Worm (Caenorhabditis elegans) whole organism, late embryonic: ENCODE results near the gene dct-12.

Experiments
- C08G9.2 ChIP-seq: sonication (generic microtip); optimal IDR thresholded peaks from 2 replicates; lab custom pipeline; 2016; ENCODE audit warnings: mild to moderate bottlenecking, missing genetic modification characterization, moderate library complexity, missing compliant biosample characterization
- C38D4.7 ChIP-seq: fragments of 200-800 bp; sonication (Bioruptor generic); optimal IDR thresholded peaks from 2 replicates; lab custom pipeline; 2018; ENCODE audit warnings: mild to moderate bottlenecking, missing genetic modification characterization, moderate library complexity, missing compliant biosample characterization
- K09A11.1 ChIP-seq: sonication (generic microtip); optimal IDR thresholded peaks from 2 replicates; lab custom pipeline; 2017; ENCODE audit warnings: antibody characterized with exemption, mild to moderate bottlenecking, missing genetic modification characterization, missing compliant biosample characterization; ENCODE audit not compliant: insufficient read depth
- ahr-1 ChIP-seq: sonication (generic microtip); optimal IDR thresholded peaks from 2 replicates; lab custom pipeline; 2016; ENCODE audit warnings: missing genetic modification characterization, missing compliant biosample characterization
- ama-1 ChIP-seq: fragments of 150-350 bp; optimal IDR thresholded peaks from 2 replicates; lab custom pipeline; 2014
- ceh-14 ChIP-seq: sonication (generic microtip); optimal IDR thresholded peaks from 2 replicates; lab custom pipeline; 2016; ENCODE audit warnings: missing genotype, missing genetic modification characterization, missing compliant biosample characterization
- ceh-19 ChIP-seq: fragments of 200-800 bp; sonication (Bioruptor generic); optimal IDR thresholded peaks from 2 replicates; lab custom pipeline; 2018; ENCODE audit warnings: mild to moderate bottlenecking, missing genetic modification characterization, missing compliant biosample characterization
- ceh-2 ChIP-seq: sonication (generic microtip); optimal IDR thresholded peaks from 2 replicates; lab custom pipeline; 2016; ENCODE audit warnings: missing genotype, missing genetic modification characterization, missing compliant biosample characterization
- ceh-22 ChIP-seq: sonication (generic microtip); optimal IDR thresholded peaks from 2 replicates; lab custom pipeline; 2017; ENCODE audit warnings: missing biosample characterization, missing genetic modification characterization
- ceh-45 ChIP-seq: fragments of 200-800 bp; sonication (Bioruptor generic); IDR thresholded peaks from 2 replicates; pipeline ENCODE4 v1.3.6; 2022; ENCODE audit warnings: missing genetic modification reagents, missing genetic modification characterization, missing compliant biosample characterization
- che-1 ChIP-seq: sonication (generic microtip); optimal IDR thresholded peaks from 2 replicates; lab custom pipeline; 2016; ENCODE audit warnings: mild to moderate bottlenecking, missing genetic modification characterization, missing compliant biosample characterization
- dmd-4 ChIP-seq: sonication (generic microtip); optimal IDR thresholded peaks from 2 replicates; lab custom pipeline; 2016; ENCODE audit warnings: borderline replicate concordance, missing genetic modification characterization, missing compliant biosample characterization
- dve-1 ChIP-seq: sonication (generic microtip); optimal IDR thresholded peaks from 2 replicates; lab custom pipeline; 2017; ENCODE audit warnings: antibody characterized with exemption, mild to moderate bottlenecking, missing genetic modification characterization, missing compliant biosample characterization
- elt-2 ChIP-seq: sonication (generic microtip); optimal IDR thresholded peaks from 2 replicates; lab custom pipeline; 2016; ENCODE audit warnings: missing genetic modification reagents, missing genetic modification characterization, missing compliant biosample characterization
- elt-4 ChIP-seq: sonication (generic microtip); optimal IDR thresholded peaks from 2 replicates; lab custom pipeline; 2016; ENCODE audit warnings: missing genetic modification characterization, missing compliant biosample characterization
- ets-4 ChIP-seq: sonication (generic microtip); optimal IDR thresholded peaks from 2 replicates; lab custom pipeline; 2016; ENCODE audit warnings: missing genetic modification characterization, missing compliant biosample characterization
- fax-1 ChIP-seq: sonication (generic microtip); optimal IDR thresholded peaks from 2 replicates; lab custom pipeline; 2016; ENCODE audit warnings: missing genotype, missing genetic modification characterization, missing compliant biosample characterization
- fkh-6 ChIP-seq: sonication (generic microtip); optimal IDR thresholded peaks from 2 replicates; lab custom pipeline; 2016; ENCODE audit warnings: missing genetic modification characterization, missing compliant biosample characterization
- hlh-13 ChIP-seq: fragments of 200-800 bp; sonication (Bioruptor generic); optimal IDR thresholded peaks from 2 replicates; lab custom pipeline; 2018; ENCODE audit warnings: mild to moderate bottlenecking, missing genetic modification characterization, missing compliant biosample characterization
- hlh-30 ChIP-seq: sonication (generic microtip); optimal IDR thresholded peaks from 2 replicates; lab custom pipeline; 2017; ENCODE audit warnings: antibody characterized with exemption, missing genetic modification characterization, missing compliant biosample characterization; ENCODE audit not compliant: insufficient read depth
- mec-3 ChIP-seq: sonication (generic microtip); optimal IDR thresholded peaks from 2 replicates; lab custom pipeline; 2016; ENCODE audit warnings: borderline replicate concordance, missing genetic modification characterization, missing compliant biosample characterization
- nhr-11 ChIP-seq: fragments of 150-350 bp; optimal IDR thresholded peaks from 2 replicates; lab custom pipeline; 2014; ENCODE audit warnings: missing biosample characterization, missing genetic modification characterization
- npax-4 ChIP-seq: sonication (generic microtip); optimal IDR thresholded peaks from 2 replicates; lab custom pipeline; 2016; ENCODE audit warnings: missing genetic modification characterization, missing compliant biosample characterization
- odd-2 ChIP-seq: sonication (generic microtip); optimal IDR thresholded peaks from 2 replicates; lab custom pipeline; 2017; ENCODE audit warnings: antibody characterized with exemption, mild to moderate bottlenecking, missing genetic modification characterization, missing compliant biosample characterization
- pag-3 ChIP-seq: sonication (generic microtip); optimal IDR thresholded peaks from 2 replicates; lab custom pipeline; 2016; ENCODE audit warnings: missing compliant biosample characterization, missing genetic modification characterization, borderline replicate concordance
- pat-9 ChIP-seq: fragments of 200-800 bp; sonication (Bioruptor generic); optimal IDR thresholded peaks from 2 replicates; lab custom pipeline; 2018; ENCODE audit warnings: mild to moderate bottlenecking, missing genetic modification characterization, moderate library complexity, missing compliant biosample characterization
- pha-2 ChIP-seq: sonication (generic microtip); optimal IDR thresholded peaks from 2 replicates; lab custom pipeline; 2017; ENCODE audit warnings: mild to moderate bottlenecking, missing genetic modification characterization, missing compliant biosample characterization
- pha-4 ChIP-seq: fragments of 150-350 bp; optimal IDR thresholded peaks from 2 replicates; lab custom pipeline; 2018; ENCODE audit warnings: missing biosample characterization, missing genetic modification reagents, missing genetic modification characterization
- pqm-1 ChIP-seq: sonication (generic microtip); optimal IDR thresholded peaks from 2 replicates; lab custom pipeline; 2016; ENCODE audit warnings: missing genetic modification characterization, missing compliant biosample characterization
- pros-1 ChIP-seq: fragments of 150-350 bp; optimal IDR thresholded peaks from 2 replicates; lab custom pipeline; 2014; ENCODE audit warnings: missing biosample characterization, missing genetic modification reagents, missing genetic modification characterization
- ref-2 ChIP-seq: sonication (generic microtip); optimal IDR thresholded peaks from 2 replicates; lab custom pipeline; 2016; ENCODE audit warnings: missing genetic modification characterization, missing compliant biosample characterization
- rnt-1 ChIP-seq: sonication (generic microtip); optimal IDR thresholded peaks from 2 replicates; lab custom pipeline; 2016; ENCODE audit warnings: missing genetic modification characterization, missing compliant biosample characterization
- sox-4 ChIP-seq: sonication (generic microtip); optimal IDR thresholded peaks from 2 replicates; lab custom pipeline; 2017; ENCODE audit warnings: mild to moderate bottlenecking, missing genetic modification characterization, inconsistent platforms, missing compliant biosample characterization
- syd-9 ChIP-seq: sonication (generic microtip); optimal IDR thresholded peaks from 2 replicates; lab custom pipeline; 2016; ENCODE audit warnings: mild to moderate bottlenecking, missing genetic modification characterization, moderate library complexity, missing compliant biosample characterization
- tbx-7 ChIP-seq: sonication (generic microtip); optimal IDR thresholded peaks from 2 replicates; lab custom pipeline; 2016; ENCODE audit warnings: missing genotype, missing genetic modification characterization, missing compliant biosample characterization
- ttx-3 ChIP-seq: sonication (generic microtip); optimal IDR thresholded peaks from 2 replicates; lab custom pipeline; 2016; ENCODE audit warnings: missing genetic modification reagents, missing genetic modification characterization, missing compliant biosample characterization
- unc-86 ChIP-seq: sonication (generic microtip); optimal IDR thresholded peaks from 2 replicates; lab custom pipeline; 2016; ENCODE audit warnings: missing genetic modification characterization, missing compliant biosample characterization

dct-12 gene

ce11 chrII:12452754-12453352 is 20.6 kb upstream of the dct-12 start, which contains the start of the genes sre-35 and sre-33:
sre-35 (minus strand) TSS chrII:12452854.
sre-33 (plus strand) TSS chrII:12453302.
- TF ChIP-seq pha-2 (tag; lab: Kevin White, UChicago) (no peak), mec-3 (tag; lab: Kevin White, UChicago) (no peak), ttx-3 (tag; lab: Kevin White, UChicago) (no peak), syd-9 (tag; lab: Kevin White, UChicago) (no peak), ceh-19 (GFP tag; lab: Kevin White, UChicago) (no peak), pat-9 (tag; lab: Kevin White, UChicago) (no peak), hlh-30 (no peak), ets-4 (no peak), C38D4.7 (GFP tag; lab: Kevin White, UChicago) (no peak), dmd-4 (no peak), odd-2 (tag; lab: Kevin White, UChicago) (no peak), K09A11.1 (no peak), ref-2 (tag; lab: Kevin White, UChicago) (no peak), C08G9.2 (tag; lab: Kevin White, UChicago) (no peak)

DNA sequence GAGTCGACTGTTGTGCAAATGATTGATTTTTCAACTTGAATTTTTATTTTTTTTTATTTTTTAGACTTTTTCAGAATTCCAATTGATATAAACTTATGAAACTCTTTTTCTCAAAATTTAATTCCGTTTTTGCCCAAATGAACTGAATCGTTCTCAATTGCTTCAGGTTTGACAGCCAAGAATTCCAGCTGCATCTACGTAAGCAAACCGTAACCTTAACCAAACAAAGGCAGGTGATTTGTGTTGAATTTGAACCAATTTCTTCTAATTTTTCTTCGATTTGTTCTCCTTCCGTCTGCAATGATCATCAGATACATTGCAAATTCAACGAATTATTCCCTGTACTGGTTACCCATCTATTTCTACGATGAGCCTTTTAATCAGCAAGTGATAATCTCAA is 17.6 kb upstream of the dct-12 start, which contains the start of gene sre-34:
TSS of gene sre-34 (plus strand) at position 301 of the 400 bp plus-strand sequence.
- TF ChIP-seq fkh-6 (no peak), fax-1 (tag; lab: Kevin White, UChicago) (no peak), pag-3 (tag; lab: Kevin White, UChicago) (no peak), odd-2 (tag; lab: Kevin White, UChicago) (no peak), elt-4 (tag; lab: Kevin White, UChicago) (no peak), ets-4 (no peak), tbx-7 (no peak), ceh-45 (GFP tag; lab: Robert Waterston, UW) (no peak), rnt-1 (tag; lab: Kevin White, UChicago) (no peak), mec-3 (tag; lab: Kevin White, UChicago) (no peak), che-1 (tag; lab: Kevin White, UChicago) (no peak), pqm-1 (tag; lab: Kevin White, UChicago) (no peak), ahr-1 (tag; lab: Kevin White, UChicago) (no peak), npax-4 (no peak), ceh-22 (tag; lab: Kevin White, UChicago) (no peak), ceh-14 (tag; lab: Kevin White, UChicago) (no peak), ceh-2 (tag; lab: Kevin White, UChicago) (no peak)
- TF ChIP-seq, all 69 proteins: peak for 0

ce11 chrII:12448241-12448640 is 16.0 kb upstream of the dct-12 start, which contains the start of gene srh-27:
srh-27 (plus strand) TSS chrII:12448541.
- TF ChIP-seq ets-4, result no peak
- TF ChIP-seq pros-1, result no peak
- TF ChIP-seq elt-2 (tag; lab: Kevin White, UChicago), result no peak
- TF ChIP-seq unc-86 (tag; lab: Kevin White, UChicago), result no peak
- no peak for TF ChIP-seq pag-3 (tag; lab: Kevin White, UChicago)
- TF ChIP-seq elt-4 (tag; lab: Kevin White, UChicago), result no peak
- no peak for TF ChIP-seq hlh-13
- TF ChIP-seq K09A11.1, result no peak
- TF ChIP-seq nhr-11 (tag; lab: Kevin White, UChicago), result no peak
- no peak for TF ChIP-seq dve-1 (tag; lab: Kevin White, UChicago)
- TF ChIP-seq sox-4 (tag; lab: Kevin White, UChicago), result no peak
- TF ChIP-seq fax-1 (tag; lab: Kevin White, UChicago), result no peak
- no peak for TF ChIP-seq ama-1 (lab: Kevin White, UChicago)
- TF ChIP-seq ahr-1 (tag; lab: Kevin White, UChicago), result no peak
- TF ChIP-seq pha-4, result no peak
- no peak for TF ChIP-seq syd-9 (tag; lab: Kevin White, UChicago)
- no peak for TF ChIP-seq pha-2 (tag; lab: Kevin White, UChicago)
